Fruit fly (Drosophila melanogaster) whole organism, embryonic: ENCODE measurements around the gene CG7907.

Experiments
- ATbp ChIP-seq: fragments of 200-800 bp; sonication (Bioruptor generic); optimal IDR thresholded peaks from 2 replicates; lab custom pipeline; 2017; ENCODE audit warnings: missing biosample characterization, mild to moderate bottlenecking, missing genetic modification characterization, missing genetic modification reagents
- Bgb ChIP-seq: fragments of 200-800 bp; sonication (Bioruptor generic); IDR thresholded peaks from 2 replicates; pipeline ENCODE4 v1.3.6; 2022; ENCODE audit warnings: missing biosample characterization, missing genetic modification characterization; ENCODE audit not compliant: partially characterized antibody
- CG1024 ChIP-seq: fragments of 200-800 bp; sonication (Bioruptor generic); IDR thresholded peaks from 2 replicates; pipeline ENCODE4 v1.3.6; 2022; ENCODE audit warnings: missing biosample characterization, missing genetic modification characterization
- CG12391 ChIP-seq: fragments of 200-800 bp; sonication (Bioruptor generic); optimal IDR thresholded peaks from 3 replicates; lab custom pipeline; 2018; ENCODE audit warnings: missing biosample characterization, mild to moderate bottlenecking, missing genetic modification characterization, moderate library complexity
- CG12744 ChIP-seq: fragments of 200-800 bp; sonication (Bioruptor generic); optimal IDR thresholded peaks from 2 replicates; lab custom pipeline; 2016; ENCODE audit warnings: missing biosample characterization, missing genetic modification characterization
- CG15011 ChIP-seq: fragments of 200-800 bp; sonication (Bioruptor generic); optimal IDR thresholded peaks from 3 replicates; lab custom pipeline; 2018; ENCODE audit warnings: missing biosample characterization, mild to moderate bottlenecking, missing genetic modification characterization
- CG17328 ChIP-seq: fragments of 200-800 bp; sonication (Bioruptor generic); IDR thresholded peaks from 2 replicates; pipeline ENCODE4 v1.3.6; 2022; ENCODE audit warnings: missing biosample characterization, missing genetic modification characterization
- CG2202 ChIP-seq: fragments of 200-800 bp; sonication (Bioruptor generic); optimal IDR thresholded peaks from 2 replicates; lab custom pipeline; 2018; ENCODE audit warnings: missing biosample characterization, mild to moderate bottlenecking, missing genetic modification characterization
- CG4328 ChIP-seq: fragments of 200-800 bp; sonication (Bioruptor generic); optimal IDR thresholded peaks from 3 replicates; lab custom pipeline; 2017; ENCODE audit warnings: missing biosample characterization, missing genetic modification reagents, missing genetic modification characterization
- CG43689 ChIP-seq: fragments of 200-800 bp; sonication (Bioruptor generic); IDR thresholded peaks from 2 replicates; pipeline ENCODE4 v1.3.6; 2022; ENCODE audit warnings: missing biosample characterization, missing genetic modification characterization
- CG6175 ChIP-seq: fragments of 200-800 bp; sonication (Bioruptor generic); IDR thresholded peaks from 3 replicates; pipeline ENCODE4 v1.3.6; 2022; ENCODE audit warnings: missing biosample characterization, missing genetic modification characterization
- CG6765 ChIP-seq: fragments of 200-800 bp; sonication (Bioruptor generic); optimal IDR thresholded peaks from 3 replicates; lab custom pipeline; 2017; ENCODE audit warnings: missing biosample characterization, mild to moderate bottlenecking, missing genetic modification characterization
- CG7357 ChIP-seq: fragments of 200-800 bp; sonication (Bioruptor generic); IDR thresholded peaks from 3 replicates; pipeline ENCODE4 v1.3.6; 2022; ENCODE audit warnings: missing biosample characterization, missing genetic modification characterization
- CG9932 ChIP-seq: fragments of 200-800 bp; sonication (Bioruptor generic); IDR thresholded peaks from 2 replicates; pipeline ENCODE4 v1.3.6; 2022; ENCODE audit warnings: missing biosample characterization, missing genetic modification characterization
- D ChIP-seq, 2 experiments: fragments of 200-800 bp in 1 of 2; fragments of >200 bp in 1 of 2; sonication (Bioruptor generic) in 1 of 2; optimal IDR thresholded peaks; 2 replicates in 1 of 2; 3 replicates in 1 of 2; lab custom pipeline; 2017; ENCODE audit warnings: mild to moderate bottlenecking in 1 of 2, missing biosample characterization in 1 of 2, missing genetic modification characterization in 1 of 2, missing genetic modification reagents in 1 of 2
- Dbx ChIP-seq: fragments of 200-800 bp; sonication (Bioruptor generic); IDR thresholded peaks from 3 replicates; pipeline ENCODE4 v1.3.6; 2022; ENCODE audit warnings: missing biosample characterization, missing genetic modification characterization
- Deaf1 ChIP-seq: fragments of 200-800 bp; optimal IDR thresholded peaks from 3 replicates; lab custom pipeline; 2019; ENCODE audit warnings: missing biosample characterization, mild to moderate bottlenecking, missing genetic modification characterization, moderate library complexity
- Jarid2 ChIP-seq: fragments of 200-800 bp; sonication (Bioruptor generic); optimal IDR thresholded peaks from 3 replicates; lab custom pipeline; 2017; ENCODE audit warnings: mild to moderate bottlenecking, missing biosample characterization, missing genetic modification reagents, missing genetic modification characterization
- Mad ChIP-seq: fragments of 200-800 bp; sonication (Bioruptor generic); optimal IDR thresholded peaks from 2 replicates; lab custom pipeline; 2016; ENCODE audit warnings: missing biosample characterization, missing genetic modification characterization
- Med ChIP-seq: fragments of 200-800 bp; sonication (Bioruptor generic); peaks from one replicate; lab custom pipeline; 2016; ENCODE audit warnings: missing biosample characterization, missing genetic modification characterization, mild to moderate bottlenecking, inconsistent platforms, moderate library complexity
- NFAT ChIP-seq: fragments of 200-800 bp; sonication (Bioruptor generic); IDR thresholded peaks from 2 replicates; pipeline ENCODE4 v1.3.6; 2022; ENCODE audit warnings: missing biosample characterization, missing genetic modification characterization
- Nf-YA ChIP-seq: fragments of 200-800 bp; sonication (Bioruptor generic); IDR thresholded peaks from 2 replicates; pipeline ENCODE4 v1.3.6; 2022; ENCODE audit warnings: missing biosample characterization, missing genetic modification characterization
- Nf-YB ChIP-seq: fragments of 200-800 bp; sonication (Bioruptor generic); optimal IDR thresholded peaks from 3 replicates; lab custom pipeline; 2019; ENCODE audit warnings: missing biosample characterization, mild to moderate bottlenecking, missing genetic modification characterization, moderate library complexity
- Nf-YC ChIP-seq: fragments of 200-800 bp; optimal IDR thresholded peaks from 3 replicates; lab custom pipeline; 2019; ENCODE audit warnings: missing biosample characterization, mild to moderate bottlenecking, missing genetic modification characterization, moderate library complexity
- Ssrp ChIP-seq: fragments of 200-800 bp; sonication (Bioruptor generic); optimal IDR thresholded peaks from 2 replicates; lab custom pipeline; 2018; ENCODE audit warnings: missing biosample characterization, mild to moderate bottlenecking, missing genetic modification characterization, moderate library complexity
- ab ChIP-seq: fragments of 200-800 bp; sonication (Bioruptor generic); optimal IDR thresholded peaks from 2 replicates; lab custom pipeline; 2016; ENCODE audit warnings: missing biosample characterization, missing genetic modification characterization
- bbx ChIP-seq: fragments of 200-800 bp; sonication (Bioruptor generic); IDR thresholded peaks from 2 replicates; pipeline ENCODE4 v1.3.6; 2022; ENCODE audit warnings: missing biosample characterization, missing genetic modification characterization; ENCODE audit not compliant: partially characterized antibody
- cad ChIP-seq: fragments of >200 bp; optimal IDR thresholded peaks from 2 replicates; lab custom pipeline; 2017; ENCODE audit warnings: missing biosample characterization, missing genetic modification characterization
- chm ChIP-seq: fragments of 200-800 bp; sonication (Bioruptor generic); IDR thresholded peaks from 2 replicates; pipeline ENCODE4 v1.3.6; 2022; ENCODE audit warnings: missing biosample characterization, missing genetic modification characterization
- ci ChIP-seq: fragments of 200-800 bp; sonication (Bioruptor generic); IDR thresholded peaks from 3 replicates; pipeline ENCODE4 v1.3.6; 2022; ENCODE audit warnings: missing biosample characterization, missing genetic modification characterization
- crol ChIP-seq: fragments of 200-800 bp; sonication (Bioruptor generic); IDR thresholded peaks from 2 replicates; pipeline ENCODE4 v1.3.6; 2022; ENCODE audit warnings: missing biosample characterization, missing genetic modification characterization
- dan ChIP-seq: fragments of 200-800 bp; sonication (Bioruptor generic); IDR thresholded peaks from 2 replicates; pipeline ENCODE4 v1.3.6; 2022; ENCODE audit warnings: missing biosample characterization, missing genetic modification characterization
- dpn ChIP-seq, 2 experiments: fragments of 200-800 bp; sonication (Bioruptor generic); optimal IDR thresholded peaks; 3 replicates each; lab custom pipeline; 2016; ENCODE audit warnings: missing biosample characterization in 2 of 2, missing genetic modification characterization in 2 of 2
- grau ChIP-seq: fragments of 200-800 bp; optimal IDR thresholded peaks from 3 replicates; lab custom pipeline; 2019; ENCODE audit warnings: missing biosample characterization, mild to moderate bottlenecking, missing genetic modification characterization, moderate library complexity
- lov ChIP-seq, 2 experiments: fragments of 200-800 bp in 1 of 2; fragments of >200 bp in 1 of 2; sonication (Bioruptor generic) in 1 of 2; IDR thresholded peaks in 1 of 2; optimal IDR thresholded peaks in 1 of 2; 2 replicates in 1 of 2; 3 replicates in 1 of 2; pipeline versions ENCODE4 v1.3.6 to Lab custom; 2017 to 2022; ENCODE audit warnings: missing biosample characterization in 1 of 2, missing genetic modification characterization in 1 of 2
- oc ChIP-seq: fragments of 200-800 bp; sonication (Bioruptor generic); optimal IDR thresholded peaks from 2 replicates; lab custom pipeline; 2018; ENCODE audit warnings: missing biosample characterization, mild to moderate bottlenecking, missing genetic modification characterization, moderate library complexity
- pho ChIP-seq: fragments of 200-800 bp; sonication (Bioruptor generic); optimal IDR thresholded peaks from 2 replicates; lab custom pipeline; 2016; ENCODE audit warnings: missing biosample characterization, missing genetic modification characterization
- phol ChIP-seq: fragments of 200-800 bp; sonication (Bioruptor generic); optimal IDR thresholded peaks from 3 replicates; lab custom pipeline; 2018; ENCODE audit warnings: missing biosample characterization, mild to moderate bottlenecking, missing genetic modification characterization, moderate library complexity
- pita ChIP-seq: fragments of 200-800 bp; sonication (Bioruptor generic); optimal IDR thresholded peaks from 2 replicates; lab custom pipeline; 2017; ENCODE audit warnings: missing biosample characterization, mild to moderate bottlenecking, missing genetic modification characterization
- pros ChIP-seq: fragments of 200-800 bp; sonication (Bioruptor generic); optimal IDR thresholded peaks from 3 replicates; lab custom pipeline; 2019; ENCODE audit warnings: missing biosample characterization, mild to moderate bottlenecking, missing genetic modification characterization, moderate library complexity
- row ChIP-seq: fragments of 200-800 bp; sonication (Bioruptor generic); IDR thresholded peaks from 3 replicates; pipeline ENCODE4 v1.3.6; 2022; ENCODE audit warnings: missing biosample characterization, missing genetic modification characterization
- sim ChIP-seq: fragments of 200-800 bp; sonication (Bioruptor generic); IDR thresholded peaks from 2 replicates; pipeline ENCODE4 v1.3.6; 2022; ENCODE audit warnings: missing biosample characterization, missing genetic modification characterization
- sna ChIP-seq: fragments of 200-800 bp; sonication (Bioruptor generic); IDR thresholded peaks from 2 replicates; pipeline ENCODE4 v1.3.6; 2022; ENCODE audit warnings: missing biosample characterization, missing genetic modification characterization; ENCODE audit not compliant: partially characterized antibody
- tio ChIP-seq: fragments of 200-800 bp; sonication (Bioruptor generic); optimal IDR thresholded peaks from 2 replicates; lab custom pipeline; 2017; ENCODE audit warnings: missing biosample characterization, missing genetic modification characterization, inconsistent platforms
- tll ChIP-seq, 2 experiments: fragments of 200-800 bp in 1 of 2; fragments of >200 bp in 1 of 2; sonication (Bioruptor generic) in 1 of 2; optimal IDR thresholded peaks; 2 replicates each; lab custom pipeline; 2017 to 2019; ENCODE audit warnings: missing biosample characterization in 2 of 2, missing genetic modification characterization in 2 of 2, mild to moderate bottlenecking in 1 of 2, moderate library complexity in 1 of 2
- unpg ChIP-seq: fragments of 200-800 bp; sonication (Bioruptor generic); optimal IDR thresholded peaks from 3 replicates; lab custom pipeline; 2018; ENCODE audit warnings: missing biosample characterization, mild to moderate bottlenecking, missing genetic modification characterization, moderate library complexity
- wor ChIP-seq: fragments of 200-800 bp; sonication (Bioruptor generic); IDR thresholded peaks from 2 replicates; pipeline ENCODE4 v1.3.6; 2022; ENCODE audit warnings: missing biosample characterization, missing genetic modification characterization
- z ChIP-seq: fragments of 200-800 bp; sonication (Bioruptor generic); IDR thresholded peaks from 3 replicates; pipeline ENCODE4 v1.3.6; 2022; ENCODE audit warnings: missing biosample characterization, missing genetic modification characterization
- zfh1 ChIP-seq: fragments of 200-800 bp; sonication (Bioruptor generic); IDR thresholded peaks from 3 replicates; pipeline ENCODE4 v1.3.6; 2022; ENCODE audit warnings: missing biosample characterization, missing genetic modification characterization

CG7907 gene

dm6 chr3R:21387356-21387980 is 16.1 kb upstream of the CG7907 start:
- TF ChIP-seq D (optimal IDR thresholded peaks at IDR 0.05; lab: Kevin White, UChicago) (peak; percentile 87), D (GFP tag; optimal IDR thresholded peaks at IDR 0.05; lab: Kevin White, UChicago) (no peak), Bgb (GFP tag; lab: Robert Waterston, UW) (peak; percentile 15; the same call in 1 of the 2 replicates), CG43689 (GFP tag; lab: Robert Waterston, UW) (no peak), dpn (GFP tag; optimal IDR thresholded peaks at IDR 0.05; lab: Kevin White, UChicago) (no peak), pita (GFP tag; lab: Kevin White, UChicago) (no peak), Ssrp (tag; lab: Kevin White, UChicago) (no peak), CG2202 (tag; lab: Kevin White, UChicago) (no peak), unpg (GFP tag; lab: Kevin White, UChicago) (no peak), crol (GFP tag; lab: Robert Waterston, UW) (0 out of 2 replicates have a peak, but pooled peaks have one; percentile 36), sim (GFP tag; lab: Robert Waterston, UW) (no peak), ATbp (GFP tag; lab: Kevin White, UChicago) (no peak), chm (GFP tag; lab: Robert Waterston, UW) (no peak), cad (GFP tag; lab: Kevin White, UChicago) (peak; percentile 6), oc (tag; lab: Kevin White, UChicago) (peak; percentile 11), CG6175 (GFP tag; lab: Robert Waterston, UW) (no peak), CG12391 (no peak), row (GFP tag; lab: Robert Waterston, UW) (no peak), pros (GFP tag; lab: Kevin White, UChicago) (peak; percentile 67), Nf-YC (peak; percentile 96), Nf-YB (GFP tag; lab: Kevin White, UChicago) (peak; percentile 99), CG17328 (GFP tag; lab: Robert Waterston, UW) (0 out of 2 replicates have a peak, but pooled peaks have one; percentile 23), Nf-YA (GFP tag; lab: Robert Waterston, UW) (peak; percentile 48; the same call in 1 of the 2 replicates), CG1024 (GFP tag; lab: Robert Waterston, UW) (no peak), Dbx (GFP tag; lab: Robert Waterston, UW) (no peak), zfh1 (GFP tag; lab: Robert Waterston, UW) (no peak), dan (GFP tag; lab: Robert Waterston, UW) (no peak), CG4328 (GFP tag; lab: Kevin White, UChicago) (no peak), CG6765 (GFP tag; lab: Kevin White, UChicago) (no peak), bbx (GFP tag; lab: Robert Waterston, UW) (peak; percentile 46; the same call in 1 of the 2 replicates), tll (GFP tag; optimal IDR thresholded peaks at IDR 0.05; lab: Kevin White, UChicago) (peak in 1 of 2 experiments; percentile 85), ci (GFP tag; lab: Robert Waterston, UW) (no peak), Deaf1 (peak; percentile 53), CG7357 (GFP tag; lab: Robert Waterston, UW) (no peak), z (peak; percentile 98), CG9932 (GFP tag; lab: Robert Waterston, UW) (no peak), phol (peak; percentile 23)
- TF ChIP-seq, all 482 proteins: peak for 15

DNA sequence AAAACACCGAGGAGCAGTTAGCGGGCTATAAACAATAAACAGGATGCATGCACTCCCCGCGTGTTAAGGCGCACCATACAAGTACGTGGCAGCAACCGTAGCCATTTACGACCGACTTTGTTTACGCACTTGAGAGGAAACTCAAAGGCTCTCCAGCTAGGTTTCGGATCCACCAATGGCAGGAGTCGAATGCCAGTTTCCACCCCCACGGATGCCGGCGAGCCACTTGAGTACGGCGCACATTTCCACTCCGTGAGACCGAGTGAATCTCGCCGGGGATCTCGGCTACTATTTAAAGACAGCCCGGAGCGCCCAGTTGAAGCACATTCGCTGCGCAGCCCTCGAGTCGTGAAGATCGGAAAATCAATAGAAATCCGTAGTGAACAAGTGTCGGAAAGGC is 15.0 kb upstream of the CG7907 start, which contains the start of gene bap:
Gene bap (plus strand): TSS at position 317 of the 400 bp plus-strand sequence.
- no peak for TF ChIP-seq tio (GFP tag; lab: Kevin White, UChicago)
- no peak for TF ChIP-seq CG12744 (GFP tag; lab: Kevin White, UChicago)
- TF ChIP-seq ab = no peak
- TF ChIP-seq NFAT (GFP tag; lab: Robert Waterston, UW) = peak; percentile 12; the same call in 1 of the 2 replicates
- TF ChIP-seq Mad (GFP tag; lab: Kevin White, UChicago) = no peak
- peak; percentile 96 for TF ChIP-seq z
- no peak for TF ChIP-seq CG15011 (GFP tag; lab: Kevin White, UChicago)
- TF ChIP-seq Med = peak; percentile 2
- peak; percentile 19 for TF ChIP-seq Jarid2 (GFP tag; lab: Kevin White, UChicago)
- TF ChIP-seq wor (GFP tag; lab: Robert Waterston, UW) = no peak
- no peak for TF ChIP-seq pho (GFP tag; lab: Kevin White, UChicago)
- no peak for TF ChIP-seq lov (optimal IDR thresholded peaks at IDR 0.05; lab: Kevin White, UChicago)
- no peak for TF ChIP-seq lov (GFP tag; IDR thresholded peaks at IDR 0.05; lab: Robert Waterston, UW)
- peak; percentile 94 for TF ChIP-seq Nf-YB (GFP tag; lab: Kevin White, UChicago)
- TF ChIP-seq Nf-YC = peak; percentile 89
- no peak for TF ChIP-seq grau (tag; lab: Kevin White, UChicago)
- no peak for TF ChIP-seq sna (GFP tag; lab: Robert Waterston, UW)
